Fruit fly (Drosophila melanogaster) whole organism, pupa: Measurements from ENCODE around the gene mamo.

Source experiments
- CG10348 ChIP-seq: fragments of 200-800 bp; sonication (Bioruptor generic); IDR thresholded peaks from 2 replicates; pipeline ENCODE4 v1.3.6; 2022; ENCODE audit warnings: missing biosample characterization, missing genetic modification characterization
- CG12605 ChIP-seq: fragments of 200-800 bp; sonication (Bioruptor generic); IDR thresholded peaks from 2 replicates; pipeline ENCODE4 v1.3.6; 2022; ENCODE audit warnings: missing biosample characterization, missing genetic modification characterization
- CG13204 ChIP-seq: fragments of 200-800 bp; sonication (Bioruptor generic); optimal IDR thresholded peaks from 2 replicates; lab custom pipeline; 2018; ENCODE audit warnings: missing biosample characterization, mild to moderate bottlenecking, missing genetic modification characterization, moderate library complexity
- CG14655 ChIP-seq: fragments of 200-800 bp; sonication (Bioruptor generic); optimal IDR thresholded peaks from 3 replicates; lab custom pipeline; 2017; ENCODE audit warnings: mild to moderate bottlenecking, missing biosample characterization, missing genetic modification reagents, missing genetic modification characterization
- CG15710 ChIP-seq: fragments of 200-800 bp; sonication (Bioruptor generic); optimal IDR thresholded peaks from 2 replicates; lab custom pipeline; 2018; ENCODE audit warnings: missing biosample characterization, mild to moderate bottlenecking, missing genetic modification characterization, moderate library complexity
- CG17806 ChIP-seq: fragments of 200-800 bp; sonication (Bioruptor generic); optimal IDR thresholded peaks from 2 replicates; lab custom pipeline; 2018; ENCODE audit warnings: missing biosample characterization, mild to moderate bottlenecking, missing genetic modification characterization, moderate library complexity
- CG32121 ChIP-seq: fragments of 200-800 bp; sonication (Bioruptor generic); IDR thresholded peaks from 2 replicates; pipeline ENCODE4 v1.3.6; 2022; ENCODE audit warnings: missing biosample characterization, missing genetic modification characterization
- CG34367 ChIP-seq: fragments of 200-800 bp; sonication (Bioruptor generic); optimal IDR thresholded peaks from 2 replicates; lab custom pipeline; 2018; ENCODE audit warnings: missing biosample characterization, mild to moderate bottlenecking, missing genetic modification characterization
- CG4496 ChIP-seq: fragments of 200-800 bp; sonication (Bioruptor generic); IDR thresholded peaks from 3 replicates; pipeline ENCODE4 v1.3.6; 2022; ENCODE audit warnings: missing biosample characterization, missing genetic modification characterization
- CG8159 ChIP-seq: fragments of 200-800 bp; sonication (Bioruptor generic); optimal IDR thresholded peaks from 3 replicates; lab custom pipeline; 2018; ENCODE audit warnings: missing biosample characterization, mild to moderate bottlenecking, missing genetic modification characterization, moderate library complexity
- CG8301 ChIP-seq: fragments of 200-800 bp; sonication (Bioruptor generic); optimal IDR thresholded peaks from 2 replicates; lab custom pipeline; 2018; ENCODE audit warnings: missing biosample characterization, mild to moderate bottlenecking, missing genetic modification characterization
- CG9948 ChIP-seq: fragments of 200-800 bp; sonication (Bioruptor generic); optimal IDR thresholded peaks from 2 replicates; lab custom pipeline; 2018; ENCODE audit warnings: missing biosample characterization, mild to moderate bottlenecking, missing genetic modification characterization, moderate library complexity
- D1 ChIP-seq: fragments of 200-800 bp; sonication (Bioruptor generic); optimal IDR thresholded peaks from 2 replicates; lab custom pipeline; 2018; ENCODE audit warnings: missing biosample characterization, mild to moderate bottlenecking, missing genetic modification characterization, moderate library complexity
- EcR ChIP-seq: fragments of 200-800 bp; sonication (Bioruptor generic); optimal IDR thresholded peaks from 3 replicates; lab custom pipeline; 2019; ENCODE audit warnings: missing biosample characterization, missing genetic modification characterization, mild to moderate bottlenecking, moderate library complexity, missing genetic modification reagents
- Ets98B ChIP-seq: fragments of 200-800 bp; sonication (Bioruptor generic); IDR thresholded peaks from 2 replicates; pipeline ENCODE4 v1.3.6; 2022; ENCODE audit warnings: missing biosample characterization, missing genetic modification characterization
- Pif1A ChIP-seq: fragments of 200-800 bp; sonication (Bioruptor generic); optimal IDR thresholded peaks from 3 replicates; lab custom pipeline; 2016; ENCODE audit warnings: missing biosample characterization, missing genetic modification characterization
- Pif1B ChIP-seq: fragments of 200-800 bp; sonication (Bioruptor generic); optimal IDR thresholded peaks from 3 replicates; lab custom pipeline; 2016; ENCODE audit warnings: missing biosample characterization, missing genetic modification characterization
- Snoo ChIP-seq: fragments of 200-800 bp; sonication (Bioruptor generic); optimal IDR thresholded peaks from 3 replicates; lab custom pipeline; 2017; ENCODE audit warnings: missing biosample characterization, mild to moderate bottlenecking, missing genetic modification characterization, inconsistent platforms
- fd96Ca ChIP-seq: fragments of 200-800 bp; sonication (Bioruptor generic); IDR thresholded peaks from 3 replicates; pipeline ENCODE4 v1.3.6; 2022; ENCODE audit warnings: missing biosample characterization, missing genetic modification characterization
- gl ChIP-seq: fragments of 200-800 bp; sonication (Bioruptor generic); optimal IDR thresholded peaks from 2 replicates; lab custom pipeline; 2018; ENCODE audit warnings: missing biosample characterization, mild to moderate bottlenecking, missing genetic modification characterization
- rn ChIP-seq: fragments of 200-800 bp; sonication (Bioruptor generic); IDR thresholded peaks from 2 replicates; pipeline ENCODE4 v1.3.6; 2022; ENCODE audit warnings: missing biosample characterization, missing genetic modification characterization

The mamo gene

DNA sequence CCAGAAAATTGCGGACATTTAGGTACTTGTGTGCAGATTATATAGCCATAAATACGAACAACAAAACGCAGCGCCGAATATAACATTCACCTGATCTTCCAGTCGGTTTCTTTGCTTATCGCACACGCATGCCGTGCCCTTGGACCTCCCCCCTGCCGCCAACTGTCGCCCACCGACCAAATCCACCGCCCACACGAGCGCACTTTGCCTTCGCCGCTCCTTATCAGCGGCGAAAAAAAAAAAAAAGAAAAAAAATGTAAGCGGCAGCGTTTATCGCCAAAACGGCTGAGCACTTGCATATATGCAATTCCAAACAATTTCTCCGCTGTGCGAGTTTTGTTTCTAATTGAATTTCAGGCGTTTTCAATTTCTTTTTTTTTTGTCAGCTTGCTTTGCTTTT, 58.9 kb downstream of the mamo start:
- TF ChIP-seq rn (GFP tag; lab: Robert Waterston, UW) (no peak), EcR (GFP tag; lab: Kevin White, UChicago) (no peak), CG13204 (no peak), fd96Ca (GFP tag; lab: Robert Waterston, UW) (peak; percentile 45; the same call in 1 of the 3 replicates), CG14655 (no peak), Pif1B (GFP tag; lab: Kevin White, UChicago) (no peak), CG9948 (no peak), Ets98B (GFP tag; lab: Robert Waterston, UW) (no peak), D1 (no peak), CG4496 (peak; percentile 55; the same call in 1 of the 3 replicates), Pif1A (GFP tag; lab: Kevin White, UChicago) (no peak), CG32121 (0 out of 2 replicates have a peak, but pooled peaks have one; percentile 10)

DNA sequence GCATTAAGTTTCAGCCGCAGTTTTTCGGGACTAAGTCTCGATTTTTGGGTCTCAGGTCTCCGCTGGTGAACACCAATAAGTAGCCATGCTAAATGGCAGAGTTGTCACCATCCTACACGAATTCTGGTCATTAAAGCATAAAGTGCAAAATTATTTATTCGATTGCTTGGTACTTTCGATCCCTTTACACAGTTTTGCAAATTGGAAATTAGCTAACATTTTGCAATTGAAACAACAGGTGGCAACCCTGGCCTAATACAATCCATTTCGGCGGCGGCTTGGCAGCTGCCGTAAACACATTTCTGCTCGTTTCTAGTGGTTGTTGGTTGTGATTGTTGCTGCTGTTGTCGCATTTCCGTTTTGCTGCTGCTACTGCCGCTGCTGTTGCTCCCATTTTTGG, 67.0 kb downstream of the mamo start:
- TF ChIP-seq fd96Ca (GFP tag; lab: Robert Waterston, UW) (peak; percentile 58; the same call in 1 of the 3 replicates), Ets98B (GFP tag; lab: Robert Waterston, UW) (peak; percentile 51), CG32121 (peak; percentile 46; the same call in 1 of the 2 replicates), Snoo (tag; lab: Kevin White, UChicago) (no peak), CG4496 (peak; percentile 63; the same call in 1 of the 3 replicates)

DNA sequence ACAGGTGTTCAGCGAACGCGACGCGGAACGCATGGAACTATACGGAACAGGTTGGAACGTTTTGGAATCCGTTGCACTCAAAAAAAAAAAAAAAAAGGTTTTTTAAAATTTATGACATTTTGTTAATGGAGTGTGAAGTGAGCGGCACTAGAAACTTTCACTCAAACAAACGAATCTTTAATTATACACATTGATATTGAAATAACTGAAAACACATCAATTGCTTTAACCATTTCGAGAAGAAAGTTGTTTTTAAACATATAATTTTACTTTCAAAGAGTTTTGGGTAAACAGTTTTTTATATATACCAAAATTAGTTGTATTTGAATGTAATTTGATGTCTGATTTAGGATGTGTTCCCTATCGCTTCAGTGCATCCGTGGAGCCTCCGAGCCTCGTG, 79.1 kb downstream of the mamo start:
- TF ChIP-seq CG8301 (tag; lab: Kevin White, UChicago): peak; percentile 50
- no peak for TF ChIP-seq CG17806 (tag; lab: Kevin White, UChicago)
- peak; percentile 62 for TF ChIP-seq CG14655
- peak; percentile 1 for TF ChIP-seq Pif1A (GFP tag; lab: Kevin White, UChicago)

DNA sequence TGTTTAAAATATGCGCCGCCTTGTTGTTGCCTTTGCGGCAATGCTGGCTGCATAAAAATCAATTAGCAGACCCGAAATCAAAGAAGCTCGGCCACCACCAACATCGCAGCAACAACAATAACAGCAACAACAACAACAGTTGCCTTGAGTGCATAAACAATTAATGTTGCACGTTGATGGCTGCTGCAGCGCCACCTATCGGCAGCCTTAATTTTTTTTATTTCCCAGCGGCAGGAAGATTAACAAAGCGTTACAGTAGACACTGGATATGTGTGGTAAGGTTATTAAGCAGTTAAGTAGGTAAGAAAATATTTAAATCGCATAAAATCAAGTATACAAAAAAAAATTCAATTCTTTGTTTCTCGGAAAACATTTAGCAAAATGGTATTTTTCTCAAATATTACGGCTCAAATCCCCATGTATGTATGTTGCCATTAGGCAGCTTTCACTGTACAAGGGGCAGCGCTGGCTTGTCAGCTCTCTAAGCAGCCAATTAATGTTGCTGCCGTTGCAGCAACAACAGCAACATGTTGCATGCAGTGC, 81.3 kb downstream of the mamo start:
- 0 out of 3 replicates have a peak, but pooled peaks have one; percentile 24 for TF ChIP-seq fd96Ca (GFP tag; lab: Robert Waterston, UW)
- TF ChIP-seq CG14655: peak; percentile 63
- no peak for TF ChIP-seq Snoo (tag; lab: Kevin White, UChicago)
- no peak for TF ChIP-seq CG10348
- TF ChIP-seq rn (GFP tag; lab: Robert Waterston, UW): no peak
- TF ChIP-seq EcR (GFP tag; lab: Kevin White, UChicago): no peak
- peak; percentile 24 for TF ChIP-seq CG17806 (tag; lab: Kevin White, UChicago)
- TF ChIP-seq CG12605 (GFP tag; lab: Robert Waterston, UW): peak; percentile 31; the same call in 1 of the 2 replicates
- peak; percentile 76 for TF ChIP-seq CG4496
- peak; percentile 44 for TF ChIP-seq Pif1A (GFP tag; lab: Kevin White, UChicago)
- peak; percentile 20 for TF ChIP-seq CG34367
- peak; percentile 33 for TF ChIP-seq CG15710
- TF ChIP-seq CG8159: peak; percentile 49
- TF ChIP-seq Ets98B (GFP tag; lab: Robert Waterston, UW): peak; percentile 77
- no peak for TF ChIP-seq D1
- peak; percentile 58 for TF ChIP-seq CG9948
- no peak for TF ChIP-seq CG13204
- no peak for TF ChIP-seq gl (tag; lab: Kevin White, UChicago)
- TF ChIP-seq CG32121: peak; percentile 42
- peak; percentile 61 for TF ChIP-seq CG8301 (tag; lab: Kevin White, UChicago)
- TF ChIP-seq Pif1B (GFP tag; lab: Kevin White, UChicago): no peak

DNA sequence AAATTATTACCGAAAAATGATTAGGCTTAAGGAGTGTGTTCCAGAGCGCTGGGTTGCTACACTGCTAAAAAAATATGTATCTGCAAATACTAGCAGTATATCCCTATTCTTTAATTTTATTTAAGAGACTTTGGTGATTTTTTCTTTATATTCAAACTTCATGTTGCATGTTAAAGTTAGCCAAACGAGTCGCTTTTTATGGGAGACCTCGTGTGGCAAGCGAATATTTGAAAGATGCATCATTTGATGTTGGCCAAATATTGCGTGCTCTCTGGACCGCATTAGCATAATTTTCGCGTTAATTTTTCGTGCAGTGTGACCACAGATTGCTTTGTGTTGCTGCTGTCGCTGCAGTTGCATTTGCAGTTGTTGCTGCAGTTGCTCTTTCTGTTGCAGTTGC, 83.2 kb downstream of the mamo start:
- TF ChIP-seq CG32121 (0 out of 2 replicates have a peak, but pooled peaks have one; percentile 37), CG14655 (peak; percentile 4), CG15710 (no peak)

DNA sequence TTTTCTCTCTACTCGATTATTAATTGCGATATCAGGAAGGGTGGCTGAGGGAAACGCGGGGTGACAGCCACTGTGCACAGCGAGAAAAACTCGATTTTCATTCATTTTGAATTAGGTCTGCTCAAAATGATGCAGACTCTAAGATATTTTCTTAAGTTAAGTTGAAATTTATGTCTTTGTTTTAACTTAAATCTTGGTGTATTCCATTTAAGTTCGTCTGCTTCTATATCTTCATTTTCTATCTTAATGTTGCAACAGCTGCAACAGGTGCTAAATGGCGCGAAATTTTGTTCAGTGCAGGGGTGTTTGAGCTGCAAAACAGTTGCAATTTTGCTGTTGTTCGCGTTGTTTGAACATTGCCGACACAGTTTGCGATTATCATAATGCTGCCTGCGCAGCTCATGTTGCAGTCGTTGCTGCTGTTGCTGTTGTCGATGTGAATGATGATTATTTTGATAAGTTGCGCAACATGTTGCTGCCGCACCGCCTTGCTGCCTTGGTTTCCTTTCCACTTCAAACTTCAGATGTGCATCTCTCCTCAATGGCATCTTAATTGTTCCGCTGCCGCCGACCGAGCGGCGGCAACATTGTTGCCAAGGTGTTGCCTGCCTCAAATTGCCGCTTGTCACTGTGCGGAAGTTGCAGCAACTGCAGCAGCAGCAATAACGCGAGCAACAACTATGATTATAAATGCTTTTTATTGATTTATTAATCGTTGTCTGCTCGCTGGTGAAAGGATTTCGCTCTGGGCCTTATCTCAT, 84.1 kb downstream of the mamo start:
- peak; percentile 31 for TF ChIP-seq CG15710
- peak; percentile 48 for TF ChIP-seq CG8159
- TF ChIP-seq Ets98B (GFP tag; lab: Robert Waterston, UW): no peak
- peak; percentile 68 for TF ChIP-seq CG14655
- 0 out of 3 replicates have a peak, but pooled peaks have one; percentile 30 for TF ChIP-seq CG4496
- peak; percentile 25 for TF ChIP-seq CG8301 (tag; lab: Kevin White, UChicago)
- TF ChIP-seq CG34367: peak; percentile 12
- TF ChIP-seq CG9948: peak; percentile 43
- TF ChIP-seq CG32121: no peak
- TF ChIP-seq Pif1A (GFP tag; lab: Kevin White, UChicago): peak; percentile 20
- no peak for TF ChIP-seq D1
- peak; percentile 26 for TF ChIP-seq CG17806 (tag; lab: Kevin White, UChicago)

DNA sequence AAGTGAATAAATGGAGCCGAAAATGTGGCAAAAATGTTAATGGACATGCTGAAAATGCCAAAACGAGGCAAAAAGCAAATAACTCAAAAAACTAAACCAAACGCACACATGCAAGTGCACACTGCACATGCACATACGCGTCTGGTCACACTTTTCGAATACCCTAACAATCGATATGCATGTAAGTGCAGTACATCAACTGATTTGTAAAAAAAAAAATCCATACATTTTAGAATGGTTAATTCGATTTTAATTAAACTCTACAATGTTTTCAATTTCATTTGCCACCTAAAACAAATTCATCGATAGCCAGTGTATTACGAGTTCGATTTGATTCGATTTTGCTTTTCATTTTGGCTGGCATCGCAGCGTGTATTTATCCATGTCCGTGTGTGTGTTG, 95.8 kb downstream of the mamo start:
- TF ChIP-seq CG12605 (GFP tag; lab: Robert Waterston, UW) (no peak), Pif1A (GFP tag; lab: Kevin White, UChicago) (no peak), gl (tag; lab: Kevin White, UChicago) (no peak), EcR (GFP tag; lab: Kevin White, UChicago) (no peak), CG4496 (peak; percentile 73), CG13204 (no peak), CG14655 (no peak), CG8301 (tag; lab: Kevin White, UChicago) (peak; percentile 7), CG32121 (peak; percentile 72), CG8159 (no peak), CG9948 (no peak), CG15710 (no peak), CG17806 (tag; lab: Kevin White, UChicago) (no peak), rn (GFP tag; lab: Robert Waterston, UW) (no peak), Pif1B (GFP tag; lab: Kevin White, UChicago) (no peak), CG10348 (no peak), Ets98B (GFP tag; lab: Robert Waterston, UW) (peak; percentile 59), Snoo (tag; lab: Kevin White, UChicago) (no peak), CG34367 (no peak), D1 (no peak), fd96Ca (GFP tag; lab: Robert Waterston, UW) (peak; percentile 53; the same call in 2 of the 3 replicates)
